Fruit fly (Drosophila melanogaster) whole organism, embryonic: Measurements from ENCODE around the gene DppIII.

Experiments used
- ATbp ChIP-seq: fragments of 200-800 bp; sonication (Bioruptor generic); optimal IDR thresholded peaks from 2 replicates; lab custom pipeline; 2017; ENCODE audit warnings: missing biosample characterization, mild to moderate bottlenecking, missing genetic modification characterization, missing genetic modification reagents
- B-H1 ChIP-seq: fragments of 200-800 bp; sonication (Bioruptor generic); IDR thresholded peaks from 3 replicates; pipeline ENCODE4 v1.3.6; 2022; ENCODE audit warnings: missing biosample characterization, missing genetic modification characterization
- BEAF-32 ChIP-seq: fragments of 200-800 bp; sonication (Bioruptor generic); optimal IDR thresholded peaks from 3 replicates; lab custom pipeline; 2017; ENCODE audit warnings: missing biosample characterization, missing genetic modification characterization, mild to moderate bottlenecking, moderate library complexity, missing genetic modification reagents
- CG10543 ChIP-seq: fragments of 200-800 bp; sonication (Bioruptor generic); optimal IDR thresholded peaks from 3 replicates; lab custom pipeline; 2017; ENCODE audit warnings: missing biosample characterization, mild to moderate bottlenecking, missing genetic modification characterization, moderate library complexity
- CG11560 ChIP-seq: fragments of 200-800 bp; sonication (Bioruptor generic); IDR thresholded peaks from 3 replicates; pipeline ENCODE4 v1.3.6; 2022; ENCODE audit warnings: missing biosample characterization, missing genetic modification characterization
- CG12391 ChIP-seq: fragments of 200-800 bp; sonication (Bioruptor generic); optimal IDR thresholded peaks from 3 replicates; lab custom pipeline; 2018; ENCODE audit warnings: missing biosample characterization, mild to moderate bottlenecking, missing genetic modification characterization, moderate library complexity
- CG14710 ChIP-seq: fragments of 200-800 bp; sonication (Bioruptor generic); optimal IDR thresholded peaks from 3 replicates; lab custom pipeline; 2019; ENCODE audit warnings: missing biosample characterization, mild to moderate bottlenecking, missing genetic modification characterization, moderate library complexity
- CG1603 ChIP-seq: fragments of 200-800 bp; sonication (Bioruptor generic); optimal IDR thresholded peaks from 2 replicates; lab custom pipeline; 2019; ENCODE audit warnings: missing biosample characterization, mild to moderate bottlenecking, missing genetic modification characterization, moderate library complexity
- CG17361 ChIP-seq: fragments of 200-800 bp; sonication (Bioruptor generic); IDR thresholded peaks from 3 replicates; pipeline ENCODE4 v1.3.6; 2022; ENCODE audit warnings: missing biosample characterization, missing genetic modification characterization
- CG30020 ChIP-seq: fragments of 200-800 bp; optimal IDR thresholded peaks from 2 replicates; lab custom pipeline; 2019; ENCODE audit warnings: missing biosample characterization, mild to moderate bottlenecking, missing genetic modification characterization, moderate library complexity
- CG3407 ChIP-seq: fragments of 200-800 bp; sonication (Bioruptor generic); optimal IDR thresholded peaks from 2 replicates; lab custom pipeline; 2018; ENCODE audit warnings: missing biosample characterization, mild to moderate bottlenecking, missing genetic modification characterization
- CG6254 ChIP-seq: fragments of 200-800 bp; sonication (Bioruptor generic); optimal IDR thresholded peaks from 3 replicates; lab custom pipeline; 2017; ENCODE audit warnings: mild to moderate bottlenecking, missing biosample characterization, missing genetic modification reagents, missing genetic modification characterization
- CG6654 ChIP-seq: fragments of 200-800 bp; sonication (Bioruptor generic); optimal IDR thresholded peaks from 2 replicates; lab custom pipeline; 2017; ENCODE audit warnings: missing biosample characterization, mild to moderate bottlenecking, missing genetic modification characterization
- CG6813 ChIP-seq: fragments of 200-800 bp; sonication (Bioruptor generic); optimal IDR thresholded peaks from 2 replicates; lab custom pipeline; 2017; ENCODE audit warnings: missing biosample characterization, missing genetic modification characterization, mild to moderate bottlenecking, moderate library complexity, missing genetic modification reagents
- CG7745 ChIP-seq: fragments of 200-800 bp; sonication (Bioruptor generic); optimal IDR thresholded peaks from 2 replicates; lab custom pipeline; 2018; ENCODE audit warnings: missing biosample characterization, mild to moderate bottlenecking, missing genetic modification characterization, moderate library complexity
- CG8290 ChIP-seq, 3 experiments: fragments of 200-800 bp; sonication (Bioruptor generic); optimal IDR thresholded peaks; 2 replicates each; lab custom pipeline; 2016 to 2019; ENCODE audit warnings: missing biosample characterization in 3 of 3, missing genetic modification characterization in 3 of 3, mild to moderate bottlenecking in 2 of 3, moderate library complexity in 1 of 3
- CG8388 ChIP-seq: fragments of 200-800 bp; sonication (Bioruptor generic); optimal IDR thresholded peaks from 2 replicates; lab custom pipeline; 2019; ENCODE audit warnings: missing biosample characterization, mild to moderate bottlenecking, missing genetic modification characterization, moderate library complexity
- CG9727 ChIP-seq: fragments of 200-800 bp; sonication (Bioruptor generic); optimal IDR thresholded peaks from 3 replicates; lab custom pipeline; 2017; ENCODE audit warnings: missing biosample characterization, mild to moderate bottlenecking, missing genetic modification characterization
- CHES-1-like ChIP-seq: fragments of 200-800 bp; sonication (Bioruptor generic); optimal IDR thresholded peaks from 2 replicates; lab custom pipeline; 2016; ENCODE audit warnings: missing biosample characterization, missing genetic modification characterization
- D ChIP-seq, 2 experiments: fragments of 200-800 bp in 1 of 2; fragments of >200 bp in 1 of 2; sonication (Bioruptor generic) in 1 of 2; optimal IDR thresholded peaks; 2 replicates in 1 of 2; 3 replicates in 1 of 2; lab custom pipeline; 2017; ENCODE audit warnings: mild to moderate bottlenecking in 1 of 2, missing biosample characterization in 1 of 2, missing genetic modification characterization in 1 of 2, missing genetic modification reagents in 1 of 2
- Dfd ChIP-seq, 2 experiments: fragments of >200 bp; optimal IDR thresholded peaks; 2 replicates each; lab custom pipeline; 2017; ENCODE audit warnings: missing biosample characterization in 2 of 2, missing genetic modification characterization in 2 of 2
- Fer3 ChIP-seq: fragments of 200-800 bp; sonication (Bioruptor generic); optimal IDR thresholded peaks from 2 replicates; lab custom pipeline; 2018; ENCODE audit warnings: missing biosample characterization, mild to moderate bottlenecking, missing genetic modification characterization, moderate library complexity
- HLHmδ ChIP-seq: fragments of 200-800 bp; sonication (Bioruptor generic); optimal IDR thresholded peaks from 2 replicates; lab custom pipeline; 2018; ENCODE audit warnings: missing biosample characterization, mild to moderate bottlenecking, missing genetic modification characterization, moderate library complexity
- MESR4 ChIP-seq: fragments of 200-800 bp; sonication (Bioruptor generic); optimal IDR thresholded peaks from 2 replicates; lab custom pipeline; 2018; ENCODE audit warnings: missing biosample characterization, mild to moderate bottlenecking, missing genetic modification characterization, moderate library complexity
- Myb ChIP-seq: fragments of 200-800 bp; sonication (Bioruptor generic); optimal IDR thresholded peaks from 2 replicates; lab custom pipeline; 2016; ENCODE audit warnings: missing biosample characterization, missing genetic modification characterization
- Nf-YB ChIP-seq: fragments of 200-800 bp; sonication (Bioruptor generic); optimal IDR thresholded peaks from 3 replicates; lab custom pipeline; 2019; ENCODE audit warnings: missing biosample characterization, mild to moderate bottlenecking, missing genetic modification characterization, moderate library complexity
- Oaz ChIP-seq: fragments of 200-800 bp; sonication (Bioruptor generic); IDR thresholded peaks from 2 replicates; pipeline ENCODE4 v1.3.6; 2022; ENCODE audit warnings: missing biosample characterization, missing genetic modification characterization
- PHDP ChIP-seq: fragments of 200-800 bp; sonication (Bioruptor generic); optimal IDR thresholded peaks from 3 replicates; lab custom pipeline; 2018; ENCODE audit warnings: missing biosample characterization, mild to moderate bottlenecking, missing genetic modification characterization, moderate library complexity
- Xrp1 ChIP-seq: fragments of 200-800 bp; sonication (Bioruptor generic); IDR thresholded peaks from 2 replicates; pipeline ENCODE4 v1.3.6; 2022; ENCODE audit warnings: missing biosample characterization, missing genetic modification characterization
- ap ChIP-seq: fragments of 200-800 bp; sonication (Bioruptor generic); IDR thresholded peaks from 2 replicates; pipeline ENCODE4 v1.3.6; 2022; ENCODE audit warnings: missing biosample characterization, missing genetic modification characterization
- bab2 ChIP-seq: fragments of 200-800 bp; sonication (Bioruptor generic); optimal IDR thresholded peaks from 2 replicates; lab custom pipeline; 2016; ENCODE audit warnings: missing biosample characterization, missing genetic modification characterization
- eyg ChIP-seq: fragments of 200-800 bp; sonication (Bioruptor generic); optimal IDR thresholded peaks from 3 replicates; lab custom pipeline; 2016; ENCODE audit warnings: missing biosample characterization, missing genetic modification characterization
- fd64A ChIP-seq: fragments of 200-800 bp; sonication (Bioruptor generic); optimal IDR thresholded peaks from 3 replicates; lab custom pipeline; 2018; ENCODE audit warnings: missing biosample characterization, mild to moderate bottlenecking, missing genetic modification characterization
- grau ChIP-seq: fragments of 200-800 bp; optimal IDR thresholded peaks from 3 replicates; lab custom pipeline; 2019; ENCODE audit warnings: missing biosample characterization, mild to moderate bottlenecking, missing genetic modification characterization, moderate library complexity
- grn ChIP-seq: fragments of 200-800 bp; sonication (Bioruptor generic); optimal IDR thresholded peaks from 3 replicates; lab custom pipeline; 2017; ENCODE audit warnings: missing biosample characterization, missing genetic modification characterization
- hbn ChIP-seq: fragments of 200-800 bp; sonication (Bioruptor generic); IDR thresholded peaks from 2 replicates; pipeline ENCODE4 v1.3.6; 2022; ENCODE audit warnings: missing biosample characterization, missing genetic modification characterization; ENCODE audit not compliant: partially characterized antibody
- kah ChIP-seq: fragments of 200-800 bp; sonication (Bioruptor generic); optimal IDR thresholded peaks from 2 replicates; lab custom pipeline; 2018; ENCODE audit warnings: missing biosample characterization, mild to moderate bottlenecking, missing genetic modification characterization
- nmo ChIP-seq: fragments of 200-800 bp; sonication (Bioruptor generic); optimal IDR thresholded peaks from 2 replicates; lab custom pipeline; 2018; ENCODE audit warnings: missing biosample characterization, mild to moderate bottlenecking, missing genetic modification characterization, moderate library complexity
- oc ChIP-seq: fragments of 200-800 bp; sonication (Bioruptor generic); optimal IDR thresholded peaks from 2 replicates; lab custom pipeline; 2018; ENCODE audit warnings: missing biosample characterization, mild to moderate bottlenecking, missing genetic modification characterization, moderate library complexity
- onecut ChIP-seq: fragments of 200-800 bp; sonication (Bioruptor generic); IDR thresholded peaks from 2 replicates; pipeline ENCODE4 v1.3.6; 2022; ENCODE audit warnings: missing biosample characterization, missing genetic modification characterization
- otp ChIP-seq: fragments of 200-800 bp; sonication (Bioruptor generic); IDR thresholded peaks from 3 replicates; pipeline ENCODE4, ENCODE4 v1.3.6; 2022; ENCODE audit warnings: missing biosample characterization, missing genetic modification characterization
- pan ChIP-seq, 4 experiments: fragments of >200 bp in 3 of 4; fragments of 200-800 bp in 1 of 4; sonication (Bioruptor generic) in 1 of 4; optimal IDR thresholded peaks in 3 of 4; IDR thresholded peaks in 1 of 4; 2 replicates each; pipeline versions ENCODE4 v1.3.6 to Lab custom; 2017 to 2022; ENCODE audit warnings: missing biosample characterization in 2 of 4, missing genetic modification characterization in 2 of 4, mixed read lengths in 1 of 4
- phol ChIP-seq: fragments of 200-800 bp; sonication (Bioruptor generic); optimal IDR thresholded peaks from 3 replicates; lab custom pipeline; 2018; ENCODE audit warnings: missing biosample characterization, mild to moderate bottlenecking, missing genetic modification characterization, moderate library complexity
- sqz ChIP-seq: fragments of 200-800 bp; sonication (Bioruptor generic); optimal IDR thresholded peaks from 3 replicates; lab custom pipeline; 2018; ENCODE audit warnings: missing biosample characterization, mild to moderate bottlenecking, missing genetic modification characterization
- vfl ChIP-seq: fragments of 200-800 bp; sonication (Bioruptor generic); optimal IDR thresholded peaks from 2 replicates; lab custom pipeline; 2016; ENCODE audit warnings: missing biosample characterization, missing genetic modification characterization
- zen ChIP-seq: fragments of 200-800 bp; sonication (Bioruptor generic); optimal IDR thresholded peaks from 3 replicates; lab custom pipeline; 2018; ENCODE audit warnings: missing biosample characterization, mild to moderate bottlenecking, missing genetic modification characterization, moderate library complexity
- zen2 ChIP-seq: fragments of 200-800 bp; sonication (Bioruptor generic); IDR thresholded peaks from 3 replicates; pipeline ENCODE4 v1.3.6; 2022; ENCODE audit warnings: missing biosample characterization, missing genetic modification characterization; ENCODE audit not compliant: partially characterized antibody

The DppIII gene

dm6 chr3R:8308515-8308959 is 35.7 kb upstream of the DppIII start, which contains the start of gene tex (continued):
- TF ChIP-seq CG12391 (tag; lab: Kevin White, UChicago) (peak; percentile 27), otp (GFP tag; lab: Robert Waterston, UW) (peak; percentile 29; the same call in 1 of the 3 replicates), Fer3 (peak; percentile 18), CG11560 (tag; lab: Robert Waterston, UW) (no peak), vfl (GFP tag; lab: Kevin White, UChicago) (no peak), zen2 (GFP tag; lab: Robert Waterston, UW) (no peak), CG10543 (GFP tag; lab: Kevin White, UChicago) (no peak), PHDP (peak; percentile 9), grau (tag; lab: Kevin White, UChicago) (no peak), CG3407 (GFP tag; lab: Kevin White, UChicago) (peak; percentile 62), pan (optimal IDR thresholded peaks at IDR 0.05; lab: Kevin White, UChicago) (no peak), pan (GFP tag; optimal IDR thresholded peaks at IDR 0.05 in 1 of 2, IDR thresholded peaks at IDR 0.05 in 1 of 2) (no peak), hbn (GFP tag; lab: Robert Waterston, UW) (peak; percentile 28; the same call in 1 of the 2 replicates), ap (GFP tag; lab: Robert Waterston, UW) (no peak), CG6654 (no peak), Myb (GFP tag; lab: Kevin White, UChicago) (peak; percentile 59), sqz (GFP tag; lab: Kevin White, UChicago) (peak; percentile 58), zen (tag; lab: Kevin White, UChicago) (peak; percentile 6), CG1603 (tag; lab: Kevin White, UChicago) (peak; percentile 82), Dfd (GFP tag; optimal IDR thresholded peaks at IDR 0.05; lab: Kevin White, UChicago) (no peak), B-H1 (GFP tag; lab: Robert Waterston, UW) (no peak), CG14710 (peak; percentile 77), Xrp1 (GFP tag; lab: Robert Waterston, UW) (peak; percentile 49; the same call in 1 of the 2 replicates), eyg (GFP tag; lab: Kevin White, UChicago) (no peak), BEAF-32 (GFP tag; lab: Kevin White, UChicago) (peak; percentile 60), Nf-YB (GFP tag; lab: Kevin White, UChicago) (peak; percentile 12), phol (tag; lab: Kevin White, UChicago) (peak; percentile 22), Oaz (GFP tag; lab: Robert Waterston, UW) (no peak), nmo (GFP tag; lab: Kevin White, UChicago) (peak; percentile 55), CG8290 (GFP tag; optimal IDR thresholded peaks at IDR 0.05; lab: Kevin White, UChicago) (peak; percentile 52), CG8290 (tag; optimal IDR thresholded peaks at IDR 0.05; lab: Kevin White, UChicago) (no peak), CG6254 (GFP tag; lab: Kevin White, UChicago) (peak; percentile 78), HLHmδ (peak; percentile 77), oc (peak; percentile 43), MESR4 (GFP tag; lab: Kevin White, UChicago) (peak; percentile 12), CHES-1-like (GFP tag; lab: Kevin White, UChicago) (peak; percentile 44), fd64A (peak; percentile 81), CG9727 (GFP tag; lab: Kevin White, UChicago) (peak; percentile 69), CG7745 (tag; lab: Kevin White, UChicago) (peak; percentile 24), CG17361 (peak; percentile 37; the same call in 2 of the 3 replicates), kah (GFP tag; lab: Kevin White, UChicago) (peak; percentile 17), D (optimal IDR thresholded peaks at IDR 0.05; lab: Kevin White, UChicago) (no peak), D (GFP tag; optimal IDR thresholded peaks at IDR 0.05; lab: Kevin White, UChicago) (peak; percentile 62), CG6813 (peak; percentile 67), CG30020 (tag; lab: Kevin White, UChicago) (no peak), CG8388 (GFP tag; lab: Kevin White, UChicago) (peak; percentile 19), grn (peak; percentile 26), onecut (GFP tag; lab: Robert Waterston, UW) (peak; percentile 53), bab2 (GFP tag; lab: Kevin White, UChicago) (peak; percentile 36), ATbp (peak; percentile 80)
